Fruit fly (Drosophila melanogaster) whole organism: ENCODE results near the gene tyf.

Experiments
- CG8478 ChIP-seq: fragments of >200 bp; optimal IDR thresholded peaks from 2 replicates; lab custom pipeline; 2018; ENCODE audit warnings: inconsistent platforms
- Dll ChIP-seq: fragments of >200 bp; optimal IDR thresholded peaks from 2 replicates; lab custom pipeline; 2017
- EcR ChIP-seq, 2 experiments: fragments of >200 bp; optimal IDR thresholded peaks; 2 replicates each; lab custom pipeline; 2017; ENCODE audit warnings: missing biosample characterization in 2 of 2, missing genetic modification characterization in 2 of 2, missing genetic modification reagents in 2 of 2
- pan ChIP-seq: fragments of >200 bp; optimal IDR thresholded peaks from 2 replicates; lab custom pipeline; 2017
- psq ChIP-seq: fragments of >200 bp; optimal IDR thresholded peaks from 2 replicates; lab custom pipeline; 2017
- usp ChIP-seq: fragments of >200 bp; optimal IDR thresholded peaks from 2 replicates; lab custom pipeline; 2017; ENCODE audit warnings: missing biosample characterization, missing genetic modification characterization, mixed read lengths

The tyf gene

dm6 chrX:4108612-4109173 is 8.1 kb upstream of the tyf start:
- no peak for TF ChIP-seq CG8478 (lab: Kevin White, UChicago)
- TF ChIP-seq psq, result no peak

- TF ChIP-seq CG8478 (lab: Kevin White, UChicago) (no peak), pan (lab: Kevin White, UChicago) (no peak), EcR (GFP tag; optimal IDR thresholded peaks at IDR 0.05; lab: Kevin White, UChicago) (no peak), psq (no peak), usp (GFP tag; lab: Kevin White, UChicago) (no peak), Dll (no peak)
Observed at dm6 chrX:4113698-4114216, 3.1 kb upstream of the tyf start, which contains the start of the genes dgt4 and Nsun2. TSS of gene dgt4 (plus strand) at chrX:4113701. TSS of gene Nsun2 (minus strand) at chrX:4113734.

dm6 chrX:4119582-4119981 is 2.8 kb downstream of the tyf start:
- no peak for TF ChIP-seq psq
- TF ChIP-seq usp (GFP tag; lab: Kevin White, UChicago), result no peak
- no peak for TF ChIP-seq pan (lab: Kevin White, UChicago)
- no peak for TF ChIP-seq Dll
- no peak for TF ChIP-seq EcR (GFP tag; optimal IDR thresholded peaks at IDR 0.05; lab: Kevin White, UChicago)
- TF ChIP-seq CG8478 (lab: Kevin White, UChicago), result no peak

dm6 chrX:4131049-4131629 is 14.3 kb downstream of the tyf start, which contains the start of gene GlcAT-I:
TSS of gene GlcAT-I (plus strand) at chrX:4131211.
- no peak for TF ChIP-seq Dll
- TF ChIP-seq psq, result no peak
- no peak for TF ChIP-seq usp (GFP tag; lab: Kevin White, UChicago)
- no peak for TF ChIP-seq pan (lab: Kevin White, UChicago)
- no peak for TF ChIP-seq EcR (GFP tag; optimal IDR thresholded peaks at IDR 0.05; lab: Kevin White, UChicago)
- no peak for TF ChIP-seq CG8478 (lab: Kevin White, UChicago)

- TF ChIP-seq EcR (GFP tag; optimal IDR thresholded peaks at IDR 0.05; lab: Kevin White, UChicago), result no peak
- TF ChIP-seq usp (GFP tag; lab: Kevin White, UChicago), result no peak
Observed at dm6 chrX:4139043-4139442, 22.2 kb downstream of the tyf start.

dm6 chrX:4150989-4151388 is 34.2 kb downstream of the tyf start:
- TF ChIP-seq psq, result no peak
- TF ChIP-seq EcR (GFP tag; optimal IDR thresholded peaks at IDR 0.05; lab: Kevin White, UChicago), result no peak
- TF ChIP-seq usp (GFP tag; lab: Kevin White, UChicago), result no peak
- no peak for TF ChIP-seq CG8478 (lab: Kevin White, UChicago)
- TF ChIP-seq pan (lab: Kevin White, UChicago), result no peak
- no peak for TF ChIP-seq Dll

dm6 chrX:4170492-4170891 is 53.7 kb downstream of the tyf start:
- TF ChIP-seq CG8478 (lab: Kevin White, UChicago) (no peak), usp (GFP tag; lab: Kevin White, UChicago) (no peak), Dll (no peak), pan (lab: Kevin White, UChicago) (no peak), EcR (GFP tag; optimal IDR thresholded peaks at IDR 0.05; lab: Kevin White, UChicago) (no peak), psq (no peak)

dm6 chrX:4172143-4172771 is 55.4 kb downstream of the tyf start:
- TF ChIP-seq CG8478 (lab: Kevin White, UChicago), result no peak
- TF ChIP-seq EcR (GFP tag; optimal IDR thresholded peaks at IDR 0.05; lab: Kevin White, UChicago), result no peak
- TF ChIP-seq pan (lab: Kevin White, UChicago), result no peak
- TF ChIP-seq psq, result no peak
- no peak for TF ChIP-seq usp (GFP tag; lab: Kevin White, UChicago)
- TF ChIP-seq Dll, result no peak

dm6 chrX:4173381-4173780 is 56.6 kb downstream of the tyf start:
- TF ChIP-seq Dll (no peak), usp (GFP tag; lab: Kevin White, UChicago) (no peak), EcR (GFP tag; optimal IDR thresholded peaks at IDR 0.05; lab: Kevin White, UChicago) (no peak), pan (lab: Kevin White, UChicago) (no peak), CG8478 (lab: Kevin White, UChicago) (no peak), psq (no peak)

- no peak for TF ChIP-seq pan (lab: Kevin White, UChicago)
- TF ChIP-seq Dll, result no peak
- TF ChIP-seq CG8478 (lab: Kevin White, UChicago), result no peak
- no peak for TF ChIP-seq psq
- no peak for TF ChIP-seq EcR (GFP tag; optimal IDR thresholded peaks at IDR 0.05; lab: Kevin White, UChicago)
- no peak for TF ChIP-seq usp (GFP tag; lab: Kevin White, UChicago)
Observed at dm6 chrX:4175805-4176204, 59.0 kb downstream of the tyf start.

- TF ChIP-seq CG8478 (lab: Kevin White, UChicago), result no peak
- TF ChIP-seq usp (GFP tag; lab: Kevin White, UChicago), result no peak
- TF ChIP-seq psq, result no peak
- TF ChIP-seq pan (lab: Kevin White, UChicago), result no peak
- TF ChIP-seq EcR (GFP tag; optimal IDR thresholded peaks at IDR 0.05; lab: Kevin White, UChicago), result no peak
- TF ChIP-seq Dll, result no peak
Observed at dm6 chrX:4177733-4178132, 60.9 kb downstream of the tyf start.

dm6 chrX:4178819-4179218 is 62.0 kb downstream of the tyf start:
- TF ChIP-seq EcR (GFP tag; optimal IDR thresholded peaks at IDR 0.05; lab: Kevin White, UChicago) (no peak), pan (lab: Kevin White, UChicago) (no peak), usp (GFP tag; lab: Kevin White, UChicago) (no peak), CG8478 (lab: Kevin White, UChicago) (no peak)
